Worm (Caenorhabditis elegans): ENCODE data around the gene R09E10.1.

ce11 chrIV:10368326-10368725, 45.8 kb upstream of the R09E10.1 start, which contains the start of gene iars-1:
- TF ChIP-seq F13C5.2 (tag; optimal IDR thresholded peaks at IDR 0.05), result no peak
- TF ChIP-seq flt-1 (GFP tag; IDR thresholded peaks at IDR 0.05), result no peak
- TF ChIP-seq tbx-11 (GFP tag; IDR thresholded peaks at IDR 0.05), result no peak
- no peak for TF ChIP-seq ama-1 (optimal IDR thresholded peaks at IDR 0.05)
- TF ChIP-seq ets-7 (tag; optimal IDR thresholded peaks at IDR 0.05), result no peak
- no peak for TF ChIP-seq B0310.2 (tag; optimal IDR thresholded peaks at IDR 0.05)
- TF ChIP-seq scrt-1 (GFP tag; IDR thresholded peaks at IDR 0.05), result no peak
- no peak for TF ChIP-seq tbx-37 (GFP tag; conservative IDR thresholded peaks at IDR 0.05)
